Worm (Caenorhabditis elegans) whole organism, L4 larva: ENCODE data around the gene C18A11.3.
A peak's percentile ranks its signal among the peaks of the same experiment; 100 is the strongest.

Source experiments
- F10B5.3 ChIP-seq: sonication (generic microtip); optimal IDR thresholded peaks from 2 replicates; lab custom pipeline; 2016; ENCODE audit warnings: mild to moderate bottlenecking, missing genetic modification characterization, missing compliant biosample characterization
- F26F4.8 ChIP-seq: fragments of 200-800 bp; sonication (Bioruptor generic); conservative IDR thresholded peaks from 2 replicates; pipeline ENCODE4 v1.3.6; 2022; ENCODE audit warnings: missing genetic modification characterization, missing compliant biosample characterization
- F37D6.2 ChIP-seq: sonication (generic microtip); optimal IDR thresholded peaks from 2 replicates; lab custom pipeline; 2016; ENCODE audit warnings: mild to moderate bottlenecking, missing genetic modification characterization, missing compliant biosample characterization
- T20F7.1 ChIP-seq: fragments of 200-800 bp; sonication (Bioruptor generic); optimal IDR thresholded peaks from 2 replicates; lab custom pipeline; 2018; ENCODE audit warnings: mild to moderate bottlenecking, missing genetic modification characterization, missing compliant biosample characterization
- Y75B8A.6 ChIP-seq: fragments of 200-800 bp; sonication (Bioruptor generic); IDR thresholded peaks from 2 replicates; pipeline ENCODE4 v1.3.6; 2022; ENCODE audit warnings: missing genetic modification reagents, missing genetic modification characterization, missing compliant biosample characterization
- aha-1 ChIP-seq: fragments of 150-350 bp; peaks from one replicate; lab custom pipeline; 2014; ENCODE audit warnings: missing biosample characterization, missing genetic modification characterization
- aly-2 ChIP-seq: sonication (generic microtip); optimal IDR thresholded peaks from 2 replicates; lab custom pipeline; 2018; ENCODE audit warnings: missing biosample characterization, missing genetic modification characterization
- ama-1 ChIP-seq: fragments of 150-350 bp; optimal IDR thresholded peaks from 2 replicates; lab custom pipeline; 2014; ENCODE audit warnings: inconsistent platforms, mixed read lengths
- ceh-32 ChIP-seq: sonication (generic microtip); optimal IDR thresholded peaks from 2 replicates; lab custom pipeline; 2016; ENCODE audit warnings: mild to moderate bottlenecking, missing genetic modification characterization, missing compliant biosample characterization; ENCODE audit not compliant: poor library complexity
- ctbp-1 ChIP-seq: fragments of 200-800 bp; sonication (Bioruptor generic); IDR thresholded peaks from 2 replicates; pipeline ENCODE4 v1.3.6; 2022; ENCODE audit warnings: missing genetic modification reagents, missing genetic modification characterization, missing compliant biosample characterization
- daf-16 ChIP-seq, 3 experiments: sonication (generic microtip); optimal IDR thresholded peaks; 2 replicates each; lab custom pipeline; 2016 to 2017; ENCODE audit warnings: missing genetic modification characterization in 3 of 3, missing genetic modification reagents in 3 of 3, mild to moderate bottlenecking in 2 of 3, missing compliant biosample characterization in 2 of 3, missing biosample characterization in 1 of 3, moderate library complexity in 1 of 3
- daf-19 ChIP-seq: fragments of 200-800 bp; sonication (Bioruptor generic); conservative IDR thresholded peaks from 2 replicates; pipeline ENCODE4 v1.3.6; 2022; ENCODE audit warnings: missing genetic modification characterization, missing compliant biosample characterization
- dmd-6 ChIP-seq: fragments of 200-800 bp; sonication (Bioruptor generic); IDR thresholded peaks from 2 replicates; pipeline ENCODE4 v1.3.6; 2022; ENCODE audit warnings: missing genetic modification reagents, missing genetic modification characterization, missing compliant biosample characterization
- dmd-9 ChIP-seq: fragments of 200-800 bp; sonication (Bioruptor generic); IDR thresholded peaks from 2 replicates; pipeline ENCODE4 v1.3.6; 2022; ENCODE audit warnings: missing genetic modification reagents, missing genetic modification characterization, missing compliant biosample characterization
- dpl-1 ChIP-seq: fragments of 150-350 bp; optimal IDR thresholded peaks from 2 replicates; lab custom pipeline; 2014; ENCODE audit warnings: missing biosample characterization, missing genetic modification reagents, missing genetic modification characterization
- duxl-1 ChIP-seq: sonication (generic microtip); optimal IDR thresholded peaks from 2 replicates; lab custom pipeline; 2016; ENCODE audit warnings: mild to moderate bottlenecking, missing genetic modification characterization, moderate library complexity, missing compliant biosample characterization; ENCODE audit not compliant: poor library complexity
- dve-1 ChIP-seq: sonication (generic microtip); optimal IDR thresholded peaks from 2 replicates; lab custom pipeline; 2017; ENCODE audit warnings: antibody characterized with exemption, mild to moderate bottlenecking, missing genetic modification characterization, missing compliant biosample characterization; ENCODE audit not compliant: insufficient read depth
- hif-1 ChIP-seq, 2 experiments: sonication (generic microtip); optimal IDR thresholded peaks; 2 replicates each; lab custom pipeline; 2016 to 2017; ENCODE audit warnings: missing compliant biosample characterization in 2 of 2, missing genetic modification characterization in 2 of 2, missing genetic modification reagents in 2 of 2, missing genotype in 2 of 2, mild to moderate bottlenecking in 1 of 2
- hlh-11 ChIP-seq: fragments of 200-800 bp; sonication (Bioruptor generic); optimal IDR thresholded peaks from 2 replicates; lab custom pipeline; 2018; ENCODE audit warnings: mild to moderate bottlenecking, missing genetic modification characterization, missing compliant biosample characterization
- hlh-30 ChIP-seq: sonication (generic microtip); optimal IDR thresholded peaks from 2 replicates; lab custom pipeline; 2017; ENCODE audit warnings: antibody characterized with exemption, mild to moderate bottlenecking, missing genetic modification characterization, missing compliant biosample characterization; ENCODE audit not compliant: insufficient read depth
- jun-1 ChIP-seq: fragments of 150-350 bp; optimal IDR thresholded peaks from 2 replicates; lab custom pipeline; 2014; ENCODE audit warnings: missing biosample characterization, missing genetic modification reagents, missing genetic modification characterization
- lin-15B ChIP-seq: fragments of 150-350 bp; sonication (generic microtip); optimal IDR thresholded peaks from 3 replicates; lab custom pipeline; 2014; ENCODE audit warnings: missing biosample characterization, missing genetic modification characterization
- lin-29 ChIP-seq: fragments of 200-800 bp; sonication (Bioruptor generic); IDR thresholded peaks from 2 replicates; pipeline ENCODE4 v1.3.6; 2022; ENCODE audit warnings: missing genetic modification reagents, missing genetic modification characterization, missing compliant biosample characterization
- lsy-2 ChIP-seq, 2 experiments: fragments of 150-350 bp in 1 of 2; sonication (generic microtip) in 1 of 2; optimal IDR thresholded peaks; 2 replicates each; lab custom pipeline; 2014 to 2017; ENCODE audit warnings: missing biosample characterization in 2 of 2, missing genetic modification characterization in 2 of 2
- madf-5 ChIP-seq, 2 experiments: fragments of 200-800 bp; sonication (Bioruptor generic); IDR thresholded peaks; 2 replicates each; pipeline ENCODE4 v1.3.6; 2022; ENCODE audit warnings: missing compliant biosample characterization in 2 of 2, missing genetic modification characterization in 2 of 2
- mdl-1 ChIP-seq, 2 experiments: fragments of 150-350 bp in 1 of 2; sonication (generic microtip) in 1 of 2; optimal IDR thresholded peaks; 2 replicates each; lab custom pipeline; 2014 to 2017; ENCODE audit warnings: missing biosample characterization in 2 of 2, missing genetic modification characterization in 2 of 2
- mdt-29 ChIP-seq: fragments of 200-800 bp; sonication (Bioruptor generic); IDR thresholded peaks from 2 replicates; pipeline ENCODE4 v1.3.6; 2022; ENCODE audit warnings: missing genetic modification reagents, missing genetic modification characterization, missing compliant biosample characterization
- mep-1 ChIP-seq: fragments of 150-350 bp; sonication (generic microtip); optimal IDR thresholded peaks from 3 replicates; lab custom pipeline; 2014; ENCODE audit warnings: missing biosample characterization, missing genetic modification characterization
- nhr-11 ChIP-seq: fragments of 150-350 bp; optimal IDR thresholded peaks from 2 replicates; lab custom pipeline; 2014; ENCODE audit warnings: missing biosample characterization, missing genetic modification characterization
- nhr-25 ChIP-seq: sonication (generic microtip); optimal IDR thresholded peaks from 2 replicates; lab custom pipeline; 2017; ENCODE audit warnings: missing genetic modification characterization, mild to moderate bottlenecking, missing compliant biosample characterization, antibody characterized with exemption, moderate library complexity, borderline replicate concordance; ENCODE audit not compliant: insufficient read depth
- nhr-28 ChIP-seq: fragments of 150-350 bp; optimal IDR thresholded peaks from 2 replicates; lab custom pipeline; 2014; ENCODE audit warnings: missing biosample characterization, missing genetic modification characterization
- nhr-42 ChIP-seq: fragments of 200-800 bp; sonication (Bioruptor generic); IDR thresholded peaks from 2 replicates; pipeline ENCODE4 v1.3.6; 2022; ENCODE audit warnings: missing genetic modification characterization, missing compliant biosample characterization
- nhr-48 ChIP-seq: sonication (generic microtip); optimal IDR thresholded peaks from 2 replicates; lab custom pipeline; 2016; ENCODE audit warnings: mild to moderate bottlenecking, missing genetic modification characterization, missing compliant biosample characterization
- nhr-6 ChIP-seq: fragments of 150-350 bp; optimal IDR thresholded peaks from 2 replicates; lab custom pipeline; 2014; ENCODE audit warnings: missing biosample characterization, missing genetic modification characterization
- nhr-77 ChIP-seq: fragments of 150-350 bp; optimal IDR thresholded peaks from 2 replicates; lab custom pipeline; 2014; ENCODE audit warnings: missing biosample characterization, missing genetic modification characterization
- pha-4 ChIP-seq, 2 experiments: fragments of 150-350 bp in 1 of 2; fragments of 200-800 bp in 1 of 2; sonication (Bioruptor generic) in 1 of 2; IDR thresholded peaks in 1 of 2; optimal IDR thresholded peaks in 1 of 2; 2 replicates each; pipeline versions ENCODE4 v1.3.6 to Lab custom; 2014 to 2022; ENCODE audit warnings: missing genetic modification characterization in 2 of 2, missing genetic modification reagents in 2 of 2, missing biosample characterization in 1 of 2, missing compliant biosample characterization in 1 of 2
- php-3 ChIP-seq: fragments of 200-800 bp; sonication (Bioruptor generic); IDR thresholded peaks from 2 replicates; pipeline ENCODE4 v1.3.6; 2022; ENCODE audit warnings: missing genetic modification reagents, missing genetic modification characterization, missing compliant biosample characterization
- set-16 ChIP-seq: fragments of 200-800 bp; sonication (Bioruptor generic); IDR thresholded peaks from 2 replicates; pipeline ENCODE4 v1.3.6; 2022; ENCODE audit warnings: missing genetic modification reagents, missing genetic modification characterization, missing compliant biosample characterization
- snpc-4 ChIP-seq: fragments of 150-350 bp; optimal IDR thresholded peaks from 2 replicates; lab custom pipeline; 2014; ENCODE audit warnings: missing biosample characterization, missing genetic modification characterization
- spr-1 ChIP-seq: sonication (generic microtip); optimal IDR thresholded peaks from 2 replicates; lab custom pipeline; 2016; ENCODE audit warnings: mild to moderate bottlenecking, missing genetic modification characterization, missing compliant biosample characterization
- tra-1 ChIP-seq: fragments of 200-800 bp; sonication (Bioruptor generic); IDR thresholded peaks from 2 replicates; pipeline ENCODE4 v1.3.6; 2022; ENCODE audit warnings: missing genetic modification reagents, missing genetic modification characterization, missing compliant biosample characterization
- unc-39 ChIP-seq: sonication (generic microtip); optimal IDR thresholded peaks from 2 replicates; lab custom pipeline; 2017; ENCODE audit warnings: missing biosample characterization, missing genetic modification characterization
- unc-62 ChIP-seq, 3 experiments: fragments of 150-350 bp in 1 of 3; sonication (generic microtip); optimal IDR thresholded peaks in 2 of 3; peaks in 1 of 3; 1 replicate in 1 of 3; 2 replicates in 2 of 3; lab custom pipeline; 2014 to 2017; ENCODE audit warnings: missing biosample characterization in 3 of 3, missing genetic modification characterization in 3 of 3, missing genetic modification reagents in 3 of 3, missing genotype in 1 of 3
- zfp-3 ChIP-seq: fragments of 200-800 bp; sonication (Bioruptor generic); conservative IDR thresholded peaks from 2 replicates; pipeline ENCODE4 v1.3.6; 2022; ENCODE audit warnings: missing genetic modification reagents, missing genetic modification characterization, missing compliant biosample characterization
- zip-11 ChIP-seq: fragments of 200-800 bp; sonication (Bioruptor generic); IDR thresholded peaks from 2 replicates; pipeline ENCODE4 v1.3.6; 2022; ENCODE audit warnings: missing genetic modification characterization, missing compliant biosample characterization
- zip-2 ChIP-seq: fragments of 150-350 bp; optimal IDR thresholded peaks from 2 replicates; lab custom pipeline; 2014; ENCODE audit warnings: missing biosample characterization, missing genetic modification characterization
- ztf-7 ChIP-seq: fragments of 150-350 bp; optimal IDR thresholded peaks from 2 replicates; lab custom pipeline; 2014; ENCODE audit warnings: missing biosample characterization, missing genetic modification characterization

Gene C18A11.3

ce11 chrX:8026709-8027108 is 34.2 kb upstream of the C18A11.3 start:
- TF ChIP-seq duxl-1 (tag; lab: Kevin White, UChicago) (no peak), nhr-28 (tag; lab: Kevin White, UChicago) (peak; percentile 88), mdt-29 (GFP tag; lab: Robert Waterston, UW) (peak; percentile 23; the same call in 1 of the 2 replicates), daf-16 (GFP tag; optimal IDR thresholded peaks at IDR 0.05; lab: Kevin White, UChicago) (no peak), daf-16 (tag; optimal IDR thresholded peaks at IDR 0.05; lab: Kevin White, UChicago) (peak; percentile 83), hlh-30 (peak; percentile 93), mdl-1 (tag; optimal IDR thresholded peaks at IDR 0.05; lab: Kevin White, UChicago) (peak in 1 of 2 experiments; percentile 44), hlh-11 (peak; percentile 46), snpc-4 (tag; lab: Kevin White, UChicago) (no peak), dmd-6 (GFP tag; lab: Robert Waterston, UW) (peak; percentile 54), nhr-6 (tag; lab: Kevin White, UChicago) (no peak), ama-1 (peak; percentile 53), nhr-77 (peak; percentile 64), F26F4.8 (GFP tag; lab: Robert Waterston, UW) (no peak), unc-39 (no peak), madf-5 (GFP tag; IDR thresholded peaks at IDR 0.05; lab: Robert Waterston, UW) (no peak), Y75B8A.6 (GFP tag; lab: Robert Waterston, UW) (no peak), aha-1 (tag; lab: Kevin White, UChicago) (no peak), hif-1 (tag; optimal IDR thresholded peaks at IDR 0.05; lab: Kevin White, UChicago) (peak in 1 of 2 experiments; percentile 46), jun-1 (tag; lab: Kevin White, UChicago) (no peak), F37D6.2 (tag; lab: Kevin White, UChicago) (no peak), lsy-2 (tag; optimal IDR thresholded peaks at IDR 0.05; lab: Kevin White, UChicago) (peak in 1 of 2 experiments; percentile 30), nhr-25 (tag; lab: Kevin White, UChicago) (no peak), nhr-11 (tag; lab: Kevin White, UChicago) (peak; percentile 8), dve-1 (tag; lab: Kevin White, UChicago) (peak; percentile 45), set-16 (GFP tag; lab: Robert Waterston, UW) (no peak), unc-62 (GFP tag; optimal IDR thresholded peaks at IDR 0.05 in 1 of 2; lab: Kevin White, UChicago) (peak in 1 of 2 experiments; percentile 90), unc-62 (tag; optimal IDR thresholded peaks at IDR 0.05; lab: Kevin White, UChicago) (no peak), mep-1 (no peak), zip-2 (no peak), ztf-7 (no peak), nhr-48 (tag; lab: Kevin White, UChicago) (peak; percentile 24), lin-29 (GFP tag; lab: Robert Waterston, UW) (no peak), spr-1 (no peak)

ce11 chrX:8027509-8027908 is 33.4 kb upstream of the C18A11.3 start:
- TF ChIP-seq daf-19 (GFP tag; lab: Robert Waterston, UW) (no peak), pha-4 (GFP tag; IDR thresholded peaks at IDR 0.05; lab: Robert Waterston, UW) (no peak), pha-4 (tag; optimal IDR thresholded peaks at IDR 0.05; lab: Kevin White, UChicago) (no peak), lin-15B (no peak), dpl-1 (GFP tag; lab: Kevin White, UChicago) (no peak), ctbp-1 (GFP tag; lab: Robert Waterston, UW) (no peak)

ce11 chrX:8029080-8029479 is 31.8 kb upstream of the C18A11.3 start, which contains the start of gene C34D10.1:
Gene C34D10.1 (plus strand): TSS chrX:8029479.
- TF ChIP-seq F10B5.3 (tag; lab: Kevin White, UChicago) (no peak), zip-11 (GFP tag; lab: Robert Waterston, UW) (no peak), nhr-42 (GFP tag; lab: Robert Waterston, UW) (no peak), nhr-6 (tag; lab: Kevin White, UChicago) (peak; percentile 77), php-3 (GFP tag; lab: Robert Waterston, UW) (no peak), tra-1 (GFP tag; lab: Robert Waterston, UW) (0 out of 2 replicates have a peak, but pooled peaks have one; percentile 61), mdl-1 (tag; optimal IDR thresholded peaks at IDR 0.05; lab: Kevin White, UChicago) (peak in 1 of 2 experiments; percentile 73), F37D6.2 (tag; lab: Kevin White, UChicago) (no peak), ceh-32 (tag; lab: Kevin White, UChicago) (no peak), zfp-3 (GFP tag; lab: Robert Waterston, UW) (0 out of 2 replicates have a peak, but pooled peaks have one; percentile 54), aly-2 (no peak), ztf-7 (no peak), nhr-25 (tag; lab: Kevin White, UChicago) (peak; percentile 61), dmd-9 (GFP tag; lab: Robert Waterston, UW) (0 out of 2 replicates have a peak, but pooled peaks have one; percentile 11), hlh-30 (peak; percentile 88), set-16 (GFP tag; lab: Robert Waterston, UW) (no peak), T20F7.1 (GFP tag; lab: Kevin White, UChicago) (peak; percentile 44)
